Worm (Caenorhabditis elegans) whole organism, early embryonic: ENCODE results near the gene npp-21.

Experiments used
- ama-1 ChIP-seq: fragments of 150-350 bp; optimal IDR thresholded peaks from 2 replicates; lab custom pipeline; 2014
- flt-1 ChIP-seq: fragments of 200-800 bp; sonication (Bioruptor generic); IDR thresholded peaks from 2 replicates; pipeline ENCODE4 v1.3.6; 2022; ENCODE audit warnings: missing genetic modification characterization, missing compliant biosample characterization
- sea-1 ChIP-seq: fragments of 200-800 bp; sonication (Bioruptor generic); conservative IDR thresholded peaks from 2 replicates; pipeline ENCODE4 v1.3.6; 2022; ENCODE audit warnings: missing genetic modification characterization, missing compliant biosample characterization

DNA sequence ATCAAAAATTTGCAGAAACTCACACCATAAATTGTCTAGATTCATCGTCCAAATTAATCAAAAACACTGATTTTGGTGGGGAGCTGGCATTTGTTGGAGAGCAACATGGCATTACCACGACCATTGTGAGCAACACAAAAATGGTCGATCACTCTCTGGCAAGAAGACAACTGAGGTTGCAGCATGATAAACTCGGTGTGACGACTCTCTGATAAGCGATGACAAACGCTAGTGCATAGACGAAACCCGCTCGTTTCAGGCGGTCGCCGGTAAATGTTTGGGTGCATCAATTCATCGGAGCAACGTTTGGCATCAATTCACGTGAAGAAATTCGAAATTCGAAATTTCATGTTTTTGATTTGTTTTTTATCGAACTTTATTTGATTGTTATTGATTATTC is 39.6 kb downstream of the npp-21 start:
- TF ChIP-seq flt-1 (GFP tag; lab: Robert Waterston, UW) (no peak), sea-1 (no peak), ama-1 (lab: Kevin White, UChicago) (no peak)
